Fruit fly (Drosophila melanogaster) whole organism, prepupa: ENCODE measurements around the gene CG9673.

Experiments
- Blimp-1 ChIP-seq: fragments of 200-800 bp; sonication (Bioruptor generic); optimal IDR thresholded peaks from 3 replicates; lab custom pipeline; 2017; ENCODE audit warnings: missing biosample characterization, missing genetic modification characterization, mild to moderate bottlenecking, moderate library complexity, missing genetic modification reagents
- CG10631 ChIP-seq: fragments of 200-800 bp; sonication (Bioruptor generic); optimal IDR thresholded peaks from 2 replicates; lab custom pipeline; 2016; ENCODE audit warnings: missing biosample characterization, missing genetic modification characterization
- CG10669 ChIP-seq: fragments of 200-800 bp; sonication (Bioruptor generic); optimal IDR thresholded peaks from 3 replicates; lab custom pipeline; 2018; ENCODE audit warnings: missing biosample characterization, mild to moderate bottlenecking, missing genetic modification characterization, moderate library complexity
- CG11294 ChIP-seq: fragments of 200-800 bp; sonication (Bioruptor generic); IDR thresholded peaks from 2 replicates; pipeline ENCODE4 v1.3.6; 2022; ENCODE audit warnings: missing biosample characterization, missing genetic modification characterization
- CG1621 ChIP-seq: fragments of 200-800 bp; sonication (Bioruptor generic); optimal IDR thresholded peaks from 3 replicates; lab custom pipeline; 2018; ENCODE audit warnings: missing biosample characterization, mild to moderate bottlenecking, missing genetic modification characterization
- CG16779 ChIP-seq: fragments of 200-800 bp; sonication (Bioruptor generic); optimal IDR thresholded peaks from 3 replicates; lab custom pipeline; 2017; ENCODE audit warnings: missing biosample characterization, mild to moderate bottlenecking, missing genetic modification characterization
- CG3032 ChIP-seq: fragments of 200-800 bp; optimal IDR thresholded peaks from 2 replicates; lab custom pipeline; 2019; ENCODE audit warnings: missing biosample characterization, mild to moderate bottlenecking, missing genetic modification characterization, moderate library complexity
- CG31627 ChIP-seq: fragments of 200-800 bp; sonication (Bioruptor generic); optimal IDR thresholded peaks from 3 replicates; lab custom pipeline; 2016; ENCODE audit warnings: missing biosample characterization, missing genetic modification characterization
- CG34406 ChIP-seq: fragments of 200-800 bp; sonication (Bioruptor generic); optimal IDR thresholded peaks from 3 replicates; lab custom pipeline; 2016; ENCODE audit warnings: missing biosample characterization, missing genetic modification characterization
- CG4318 ChIP-seq: fragments of 200-800 bp; sonication (Bioruptor generic); optimal IDR thresholded peaks from 3 replicates; lab custom pipeline; 2017; ENCODE audit warnings: missing biosample characterization, mild to moderate bottlenecking, missing genetic modification characterization
- CG6163 ChIP-seq: fragments of 200-800 bp; sonication (Bioruptor generic); IDR thresholded peaks from 3 replicates; pipeline ENCODE4 v1.3.6; 2022; ENCODE audit warnings: missing biosample characterization, missing genetic modification characterization
- CG8632 ChIP-seq: fragments of 200-800 bp; sonication (Bioruptor generic); optimal IDR thresholded peaks from 3 replicates; lab custom pipeline; 2016; ENCODE audit warnings: missing biosample characterization, missing genetic modification characterization
- Eip75B ChIP-seq: fragments of 200-800 bp; sonication (Bioruptor generic); optimal IDR thresholded peaks from 3 replicates; lab custom pipeline; 2016; ENCODE audit warnings: missing biosample characterization, missing genetic modification characterization
- Eip78C ChIP-seq: fragments of 200-800 bp; sonication (Bioruptor generic); peaks from one replicate; lab custom pipeline; 2016; ENCODE audit warnings: missing biosample characterization, missing genetic modification characterization
- Eip93F ChIP-seq: fragments of 200-800 bp; sonication (Bioruptor generic); optimal IDR thresholded peaks from 2 replicates; lab custom pipeline; 2016; ENCODE audit warnings: missing biosample characterization, mild to moderate bottlenecking, missing genetic modification characterization
- Gug ChIP-seq: fragments of 200-800 bp; sonication (Bioruptor generic); IDR thresholded peaks from 2 replicates; pipeline ENCODE4 v1.3.6; 2022; ENCODE audit warnings: missing biosample characterization, missing genetic modification characterization
- Hr38 ChIP-seq: sonication (Bioruptor generic); optimal IDR thresholded peaks from 2 replicates; lab custom pipeline; 2016; ENCODE audit warnings: missing biosample characterization, missing genetic modification characterization
- Lpt ChIP-seq: fragments of 200-800 bp; sonication (Bioruptor generic); optimal IDR thresholded peaks from 3 replicates; lab custom pipeline; 2016; ENCODE audit warnings: missing biosample characterization, missing genetic modification characterization
- OdsH ChIP-seq: fragments of 200-800 bp; sonication (Bioruptor generic); optimal IDR thresholded peaks from 3 replicates; lab custom pipeline; 2016; ENCODE audit warnings: missing biosample characterization, missing genetic modification characterization
- achi ChIP-seq: fragments of 200-800 bp; sonication (Bioruptor generic); optimal IDR thresholded peaks from 3 replicates; lab custom pipeline; 2016; ENCODE audit warnings: missing biosample characterization, missing genetic modification characterization
- dsx ChIP-seq: fragments of 200-800 bp; optimal IDR thresholded peaks from 3 replicates; lab custom pipeline; 2019; ENCODE audit warnings: missing biosample characterization, mild to moderate bottlenecking, missing genetic modification characterization, moderate library complexity; ENCODE audit not compliant: poor library complexity, severe bottlenecking
- eg ChIP-seq: fragments of 200-800 bp; sonication (Bioruptor generic); IDR thresholded peaks from 3 replicates; pipeline ENCODE4 v1.3.6; 2022; ENCODE audit warnings: missing biosample characterization, missing genetic modification characterization
- esn ChIP-seq: fragments of 200-800 bp; sonication (Bioruptor generic); optimal IDR thresholded peaks from 2 replicates; lab custom pipeline; 2016; ENCODE audit warnings: missing biosample characterization, mild to moderate bottlenecking, missing genetic modification characterization, moderate library complexity
- fd59A ChIP-seq: fragments of 200-800 bp; sonication (Bioruptor generic); optimal IDR thresholded peaks from 2 replicates; lab custom pipeline; 2017; ENCODE audit warnings: missing biosample characterization, mild to moderate bottlenecking, missing genetic modification characterization, missing genetic modification reagents
- fkh ChIP-seq: fragments of 200-800 bp; sonication (Bioruptor generic); optimal IDR thresholded peaks from 3 replicates; lab custom pipeline; 2017; ENCODE audit warnings: missing biosample characterization, mild to moderate bottlenecking, missing genetic modification characterization, moderate library complexity
- lz ChIP-seq: fragments of 200-800 bp; sonication (Bioruptor generic); optimal IDR thresholded peaks from 3 replicates; lab custom pipeline; 2016; ENCODE audit warnings: missing biosample characterization, missing genetic modification characterization
- pdm3 ChIP-seq: fragments of 200-800 bp; sonication (Bioruptor generic); optimal IDR thresholded peaks from 3 replicates; lab custom pipeline; 2016; ENCODE audit warnings: missing biosample characterization, missing genetic modification characterization
- spab ChIP-seq: fragments of 200-800 bp; sonication (Bioruptor generic); optimal IDR thresholded peaks from 2 replicates; lab custom pipeline; 2017; ENCODE audit warnings: missing biosample characterization, mild to moderate bottlenecking, missing genetic modification characterization, missing genetic modification reagents
- ss ChIP-seq, 2 experiments: fragments of 200-800 bp; sonication (Bioruptor generic); optimal IDR thresholded peaks; 2 replicates in 1 of 2; 3 replicates in 1 of 2; lab custom pipeline; 2017 to 2018; ENCODE audit warnings: mild to moderate bottlenecking in 2 of 2, missing biosample characterization in 2 of 2, missing genetic modification characterization in 2 of 2, moderate library complexity in 1 of 2
- svp ChIP-seq: fragments of 200-800 bp; sonication (Bioruptor generic); peaks from one replicate; lab custom pipeline; 2016; ENCODE audit warnings: missing biosample characterization, missing genetic modification characterization
- topi ChIP-seq: fragments of 200-800 bp; sonication (Bioruptor generic); optimal IDR thresholded peaks from 3 replicates; lab custom pipeline; 2016; ENCODE audit warnings: missing biosample characterization, missing genetic modification characterization
- vri ChIP-seq: fragments of 200-800 bp; sonication (Bioruptor generic); optimal IDR thresholded peaks from 3 replicates; lab custom pipeline; 2016; ENCODE audit warnings: missing biosample characterization, mild to moderate bottlenecking, missing genetic modification characterization

Gene CG9673

dm6 chrX:16696614-16697519, 6.8 kb downstream of the CG9673 start (continued):
- no peak for TF ChIP-seq fkh (GFP tag; lab: Kevin White, UChicago)
- TF ChIP-seq pdm3 (GFP tag; lab: Kevin White, UChicago), result no peak
- TF ChIP-seq Eip75B (GFP tag; lab: Kevin White, UChicago), result peak; percentile 5
- TF ChIP-seq CG16779, result no peak
- no peak for TF ChIP-seq esn (GFP tag; lab: Kevin White, UChicago)
- TF ChIP-seq topi (GFP tag; lab: Kevin White, UChicago), result no peak

- TF ChIP-seq CG31627 (GFP tag; lab: Kevin White, UChicago), result no peak
- TF ChIP-seq OdsH (GFP tag; lab: Kevin White, UChicago), result no peak
- TF ChIP-seq lz (GFP tag; lab: Kevin White, UChicago), result no peak
- no peak for TF ChIP-seq CG10631 (GFP tag; lab: Kevin White, UChicago)
- no peak for TF ChIP-seq CG8632
- peak; percentile 72 for TF ChIP-seq svp (GFP tag; lab: Kevin White, UChicago)
Observed at dm6 chrX:16695658-16696181, 8.0 kb downstream of the CG9673 start, which contains the start of gene CG4678. Gene CG4678 (plus strand): TSS chrX:16696131.

dm6 chrX:16694959-16695358, 8.7 kb downstream of the CG9673 start, which contains the start of gene Septin4:
Gene Septin4 (minus strand): TSS chrX:16695173.
- TF ChIP-seq Eip78C (GFP tag; lab: Kevin White, UChicago), result peak; percentile 82
- TF ChIP-seq CG34406 (GFP tag; lab: Kevin White, UChicago), result no peak

dm6 chrX:16694477-16694876, 9.2 kb downstream of the CG9673 start:
- no peak for TF ChIP-seq CG3032 (tag; lab: Kevin White, UChicago)
- TF ChIP-seq svp (GFP tag; lab: Kevin White, UChicago), result peak; percentile 36
- TF ChIP-seq CG11294 (GFP tag; lab: Robert Waterston, UW), result no peak
- peak; percentile 19 for TF ChIP-seq achi (GFP tag; lab: Kevin White, UChicago)
- TF ChIP-seq dsx (GFP tag; lab: Kevin White, UChicago), result no peak
- peak; percentile 4 for TF ChIP-seq Lpt
- TF ChIP-seq CG10669 (GFP tag; lab: Kevin White, UChicago), result no peak
- no peak for TF ChIP-seq fd59A
- no peak for TF ChIP-seq ss (GFP tag; optimal IDR thresholded peaks at IDR 0.05; lab: Kevin White, UChicago)
- TF ChIP-seq CG8632, result no peak
- TF ChIP-seq eg, result peak; percentile 31; the same call in 1 of the 3 replicates
- TF ChIP-seq esn (GFP tag; lab: Kevin White, UChicago), result no peak
- TF ChIP-seq spab, result no peak
- no peak for TF ChIP-seq Blimp-1
- TF ChIP-seq CG1621 (tag; lab: Kevin White, UChicago), result no peak
- peak; percentile 5 for TF ChIP-seq fkh (GFP tag; lab: Kevin White, UChicago)
- TF ChIP-seq CG4318 (GFP tag; lab: Kevin White, UChicago), result no peak
- peak; percentile 53 for TF ChIP-seq Eip78C (GFP tag; lab: Kevin White, UChicago)
- no peak for TF ChIP-seq CG6163
- no peak for TF ChIP-seq Eip93F (GFP tag; lab: Kevin White, UChicago)
- no peak for TF ChIP-seq vri (GFP tag; lab: Kevin White, UChicago)
- no peak for TF ChIP-seq Hr38 (GFP tag; lab: Kevin White, UChicago)
- no peak for TF ChIP-seq Gug (GFP tag; lab: Robert Waterston, UW)
